Worm (Caenorhabditis elegans) whole organism, late embryonic: ENCODE data around the gene mxl-3.

Source experiments
- C38D4.7 ChIP-seq: fragments of 200-800 bp; sonication (Bioruptor generic); optimal IDR thresholded peaks from 2 replicates; lab custom pipeline; 2018; ENCODE audit warnings: mild to moderate bottlenecking, missing genetic modification characterization, moderate library complexity, missing compliant biosample characterization
- K02D7.2 ChIP-seq: sonication (generic microtip); optimal IDR thresholded peaks from 2 replicates; lab custom pipeline; 2017; ENCODE audit warnings: mild to moderate bottlenecking, missing genetic modification characterization, missing compliant biosample characterization
- T23F11.4 ChIP-seq: fragments of 200-800 bp; sonication (Bioruptor generic); optimal IDR thresholded peaks from 2 replicates; lab custom pipeline; 2018; ENCODE audit warnings: mild to moderate bottlenecking, missing genetic modification characterization, missing compliant biosample characterization
- Y22D7AL.16 ChIP-seq: sonication (generic microtip); optimal IDR thresholded peaks from 2 replicates; lab custom pipeline; 2016; ENCODE audit warnings: missing genetic modification characterization, missing compliant biosample characterization
- ama-1 ChIP-seq: fragments of 150-350 bp; optimal IDR thresholded peaks from 2 replicates; lab custom pipeline; 2014
- ceh-14 ChIP-seq: sonication (generic microtip); optimal IDR thresholded peaks from 2 replicates; lab custom pipeline; 2016; ENCODE audit warnings: missing genotype, missing genetic modification characterization, missing compliant biosample characterization
- ceh-18 ChIP-seq: sonication (generic microtip); optimal IDR thresholded peaks from 2 replicates; lab custom pipeline; 2016; ENCODE audit warnings: missing genetic modification characterization, missing compliant biosample characterization
- ceh-19 ChIP-seq: fragments of 200-800 bp; sonication (Bioruptor generic); optimal IDR thresholded peaks from 2 replicates; lab custom pipeline; 2018; ENCODE audit warnings: mild to moderate bottlenecking, missing genetic modification characterization, missing compliant biosample characterization
- ceh-2 ChIP-seq: sonication (generic microtip); optimal IDR thresholded peaks from 2 replicates; lab custom pipeline; 2016; ENCODE audit warnings: missing genotype, missing genetic modification characterization, missing compliant biosample characterization
- ceh-22 ChIP-seq: sonication (generic microtip); optimal IDR thresholded peaks from 2 replicates; lab custom pipeline; 2017; ENCODE audit warnings: missing biosample characterization, missing genetic modification characterization
- ceh-30 ChIP-seq: fragments of 150-350 bp; optimal IDR thresholded peaks from 2 replicates; lab custom pipeline; 2014; ENCODE audit warnings: missing biosample characterization, missing genetic modification characterization
- ceh-9 ChIP-seq: sonication (generic microtip); optimal IDR thresholded peaks from 2 replicates; lab custom pipeline; 2016; ENCODE audit warnings: mild to moderate bottlenecking, missing genetic modification characterization, inconsistent platforms, missing compliant biosample characterization
- eyg-1 ChIP-seq: sonication (generic microtip); optimal IDR thresholded peaks from 2 replicates; lab custom pipeline; 2016; ENCODE audit warnings: missing genotype, missing genetic modification characterization, missing compliant biosample characterization
- fax-1 ChIP-seq: sonication (generic microtip); optimal IDR thresholded peaks from 2 replicates; lab custom pipeline; 2016; ENCODE audit warnings: missing genotype, missing genetic modification characterization, missing compliant biosample characterization
- fkh-10 ChIP-seq: fragments of 150-350 bp; optimal IDR thresholded peaks from 2 replicates; lab custom pipeline; 2014; ENCODE audit warnings: missing biosample characterization, missing genetic modification reagents, missing genetic modification characterization
- fkh-6 ChIP-seq: sonication (generic microtip); optimal IDR thresholded peaks from 2 replicates; lab custom pipeline; 2016; ENCODE audit warnings: missing genetic modification characterization, missing compliant biosample characterization
- hlh-13 ChIP-seq: fragments of 200-800 bp; sonication (Bioruptor generic); optimal IDR thresholded peaks from 2 replicates; lab custom pipeline; 2018; ENCODE audit warnings: mild to moderate bottlenecking, missing genetic modification characterization, missing compliant biosample characterization
- hlh-30 ChIP-seq: sonication (generic microtip); optimal IDR thresholded peaks from 2 replicates; lab custom pipeline; 2017; ENCODE audit warnings: antibody characterized with exemption, missing genetic modification characterization, missing compliant biosample characterization; ENCODE audit not compliant: insufficient read depth
- hlh-6 ChIP-seq: sonication (generic microtip); optimal IDR thresholded peaks from 2 replicates; lab custom pipeline; 2016; ENCODE audit warnings: missing genotype, missing genetic modification characterization, missing compliant biosample characterization
- hlh-8 ChIP-seq: sonication (generic microtip); optimal IDR thresholded peaks from 2 replicates; lab custom pipeline; 2016; ENCODE audit warnings: missing genotype, missing genetic modification characterization, missing compliant biosample characterization
- madf-2 ChIP-seq: sonication (generic microtip); optimal IDR thresholded peaks from 2 replicates; lab custom pipeline; 2017; ENCODE audit warnings: missing genetic modification characterization, missing compliant biosample characterization
- nfya-1 ChIP-seq: sonication (generic microtip); optimal IDR thresholded peaks from 2 replicates; lab custom pipeline; 2017; ENCODE audit warnings: missing genetic modification characterization, mild to moderate bottlenecking, missing compliant biosample characterization, antibody characterized with exemption, moderate library complexity
- nhr-11 ChIP-seq: fragments of 150-350 bp; optimal IDR thresholded peaks from 2 replicates; lab custom pipeline; 2014; ENCODE audit warnings: missing biosample characterization, missing genetic modification characterization
- nhr-232 ChIP-seq: sonication (generic microtip); optimal IDR thresholded peaks from 2 replicates; lab custom pipeline; 2016; ENCODE audit warnings: missing genetic modification characterization, missing compliant biosample characterization
- pag-3 ChIP-seq: sonication (generic microtip); optimal IDR thresholded peaks from 2 replicates; lab custom pipeline; 2016; ENCODE audit warnings: missing compliant biosample characterization, missing genetic modification characterization, borderline replicate concordance
- pat-9 ChIP-seq: fragments of 200-800 bp; sonication (Bioruptor generic); optimal IDR thresholded peaks from 2 replicates; lab custom pipeline; 2018; ENCODE audit warnings: mild to moderate bottlenecking, missing genetic modification characterization, moderate library complexity, missing compliant biosample characterization
- pax-1 ChIP-seq: fragments of 150-350 bp; optimal IDR thresholded peaks from 2 replicates; lab custom pipeline; 2014; ENCODE audit warnings: missing biosample characterization, missing genetic modification characterization
- pha-2 ChIP-seq: sonication (generic microtip); optimal IDR thresholded peaks from 2 replicates; lab custom pipeline; 2017; ENCODE audit warnings: mild to moderate bottlenecking, missing genetic modification characterization, missing compliant biosample characterization
- pha-4 ChIP-seq: fragments of 150-350 bp; optimal IDR thresholded peaks from 2 replicates; lab custom pipeline; 2018; ENCODE audit warnings: missing biosample characterization, missing genetic modification reagents, missing genetic modification characterization
- pqm-1 ChIP-seq: sonication (generic microtip); optimal IDR thresholded peaks from 2 replicates; lab custom pipeline; 2016; ENCODE audit warnings: missing genetic modification characterization, missing compliant biosample characterization
- pros-1 ChIP-seq: fragments of 150-350 bp; optimal IDR thresholded peaks from 2 replicates; lab custom pipeline; 2014; ENCODE audit warnings: missing biosample characterization, missing genetic modification reagents, missing genetic modification characterization
- ref-2 ChIP-seq: sonication (generic microtip); optimal IDR thresholded peaks from 2 replicates; lab custom pipeline; 2016; ENCODE audit warnings: missing genetic modification characterization, missing compliant biosample characterization
- sdc-2 ChIP-seq: sonication (generic microtip); optimal IDR thresholded peaks from 2 replicates; lab custom pipeline; 2016; ENCODE audit warnings: missing genotype, missing genetic modification characterization, missing compliant biosample characterization
- syd-9 ChIP-seq: sonication (generic microtip); optimal IDR thresholded peaks from 2 replicates; lab custom pipeline; 2016; ENCODE audit warnings: mild to moderate bottlenecking, missing genetic modification characterization, moderate library complexity, missing compliant biosample characterization
- ttx-3 ChIP-seq: sonication (generic microtip); optimal IDR thresholded peaks from 2 replicates; lab custom pipeline; 2016; ENCODE audit warnings: missing genetic modification reagents, missing genetic modification characterization, missing compliant biosample characterization
- unc-42 ChIP-seq: sonication (generic microtip); optimal IDR thresholded peaks from 2 replicates; lab custom pipeline; 2016; ENCODE audit warnings: missing genotype, missing genetic modification characterization, missing compliant biosample characterization
- zip-5 ChIP-seq: sonication (generic microtip); optimal IDR thresholded peaks from 2 replicates; lab custom pipeline; 2016; ENCODE audit warnings: missing genetic modification characterization, missing compliant biosample characterization
- ztf-16 ChIP-seq: sonication (generic microtip); optimal IDR thresholded peaks from 2 replicates; lab custom pipeline; 2017; ENCODE audit warnings: missing genetic modification characterization, missing compliant biosample characterization

mxl-3 gene

DNA sequence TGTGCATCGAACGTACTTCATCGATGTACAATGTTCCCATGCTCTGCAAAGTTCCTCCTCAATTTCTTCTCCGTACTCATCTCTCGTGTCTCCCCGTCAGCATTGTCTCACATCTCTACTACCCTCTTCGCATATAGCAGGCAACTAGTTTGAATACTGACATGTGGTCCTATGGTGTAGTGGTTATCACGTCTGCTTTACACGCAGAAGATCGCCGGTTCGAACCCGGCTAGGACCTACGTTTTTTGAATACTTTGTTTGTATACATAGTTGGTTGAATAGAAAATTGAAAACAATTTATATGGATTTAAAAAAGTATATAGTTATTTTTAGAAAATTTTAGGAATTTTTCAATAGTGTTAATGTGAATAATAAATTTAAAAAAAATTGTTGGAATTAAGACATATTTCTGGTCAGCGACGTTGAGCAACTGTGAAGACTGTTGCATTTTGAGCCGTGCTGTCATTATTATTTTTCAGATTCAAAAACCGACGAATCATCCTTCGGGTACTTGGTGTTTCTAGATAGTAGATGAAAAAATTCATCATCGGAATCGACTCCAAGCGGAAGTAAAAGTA lies 43.6 kb downstream of the mxl-3 start (continued):
- TF ChIP-seq ttx-3 (tag; lab: Kevin White, UChicago) (peak; percentile 91), hlh-30 (peak; percentile 71), Y22D7AL.16 (peak; percentile 90), ceh-2 (peak; percentile 83), ztf-16 (tag; lab: Kevin White, UChicago) (peak; percentile 88), ceh-22 (tag; lab: Kevin White, UChicago) (no peak), ceh-18 (tag; lab: Kevin White, UChicago) (peak; percentile 78), ceh-19 (peak; percentile 90), pha-4 (tag; lab: Kevin White, UChicago) (no peak), pat-9 (tag; lab: Kevin White, UChicago) (peak; percentile 93), fkh-6 (tag; lab: Kevin White, UChicago) (peak; percentile 89), eyg-1 (tag; lab: Kevin White, UChicago) (peak; percentile 86), C38D4.7 (GFP tag; lab: Kevin White, UChicago) (peak; percentile 88), fkh-10 (GFP tag; lab: Kevin White, UChicago) (peak; percentile 83), pha-2 (tag; lab: Kevin White, UChicago) (peak; percentile 84), hlh-13 (peak; percentile 82), unc-42 (tag; lab: Kevin White, UChicago) (peak; percentile 68), T23F11.4 (peak; percentile 88), pax-1 (tag; lab: Kevin White, UChicago) (no peak), zip-5 (tag; lab: Kevin White, UChicago) (peak; percentile 67), hlh-8 (peak; percentile 93), nhr-11 (tag; lab: Kevin White, UChicago) (no peak), ceh-9 (peak; percentile 77), ref-2 (tag; lab: Kevin White, UChicago) (peak; percentile 83), ceh-30 (peak; percentile 54), pag-3 (peak; percentile 74), ama-1 (lab: Kevin White, UChicago) (no peak), fax-1 (tag; lab: Kevin White, UChicago) (peak; percentile 87), sdc-2 (tag; lab: Kevin White, UChicago) (peak; percentile 91)
- TF ChIP-seq, all 69 proteins: peak for 62

DNA sequence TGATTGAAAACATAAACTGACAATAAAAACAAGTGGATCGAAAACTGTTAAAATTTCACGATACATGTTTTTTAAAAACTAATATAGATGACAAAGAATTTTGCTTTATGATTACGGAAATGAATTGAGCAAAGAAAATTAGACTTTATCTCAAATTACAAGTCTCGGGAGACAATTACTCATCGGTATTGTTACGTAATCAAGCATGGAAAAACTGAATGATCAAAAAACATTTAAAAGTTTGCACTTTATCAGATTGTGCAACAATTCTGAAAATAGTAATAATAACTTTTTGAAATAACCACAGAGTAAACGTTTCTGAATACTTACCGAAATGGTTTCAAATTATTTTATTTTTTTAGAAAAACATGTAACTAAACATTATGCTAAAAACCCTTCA lies 44.8 kb downstream of the mxl-3 start, which contains the start of gene srd-43:
Gene srd-43, minus strand, starts transcription at position 66 of the 400 bp plus-strand sequence.
- no peak for TF ChIP-seq T23F11.4
- no peak for TF ChIP-seq ceh-14 (tag; lab: Kevin White, UChicago)
- TF ChIP-seq pqm-1 = no peak
- TF ChIP-seq, all 69 proteins: peak for 0

- TF ChIP-seq nfya-1 (tag; lab: Kevin White, UChicago) (no peak), eyg-1 (tag; lab: Kevin White, UChicago) (no peak), syd-9 (tag; lab: Kevin White, UChicago) (no peak), K02D7.2 (tag; lab: Kevin White, UChicago) (no peak), pax-1 (tag; lab: Kevin White, UChicago) (no peak), madf-2 (tag; lab: Kevin White, UChicago) (no peak), pros-1 (tag; lab: Kevin White, UChicago) (no peak), hlh-6 (no peak), nhr-232 (tag; lab: Kevin White, UChicago) (no peak), ceh-22 (tag; lab: Kevin White, UChicago) (no peak), ama-1 (lab: Kevin White, UChicago) (no peak)
Observed at ce11 chrX:13303357-13303756, 47.2 kb downstream of the mxl-3 start, which contains the start of gene srd-42. TSS of gene srd-42 (minus strand) at chrX:13303457.
